Worm (Caenorhabditis elegans) whole organism, young adult: ENCODE results near the gene chil-19.

ENCODE experiments used
- C17E4.6 ChIP-seq: fragments of 200-800 bp; sonication (Bioruptor generic); IDR thresholded peaks from 2 replicates; pipeline ENCODE4 v1.3.6; 2022; ENCODE audit warnings: missing genetic modification reagents, missing genetic modification characterization, missing compliant biosample characterization
- Y53G8AR.9 ChIP-seq: fragments of 200-800 bp; sonication (Bioruptor generic); conservative IDR thresholded peaks from 2 replicates; pipeline ENCODE4 v1.3.6; 2022; ENCODE audit warnings: missing genetic modification reagents, missing genetic modification characterization, missing compliant biosample characterization
- aptf-3 ChIP-seq: fragments of 200-800 bp; sonication (Bioruptor generic); IDR thresholded peaks from 2 replicates; pipeline ENCODE4 v1.3.6; 2022; ENCODE audit warnings: missing genetic modification characterization, missing compliant biosample characterization
- attf-6 ChIP-seq: fragments of 200-800 bp; sonication (Bioruptor generic); IDR thresholded peaks from 2 replicates; pipeline ENCODE4 v1.3.6; 2022; ENCODE audit warnings: missing genetic modification reagents, missing genetic modification characterization, missing compliant biosample characterization
- bed-1 ChIP-seq: fragments of 200-800 bp; sonication (Bioruptor generic); IDR thresholded peaks from 2 replicates; pipeline ENCODE4 v1.3.6; 2022; ENCODE audit warnings: missing genetic modification reagents, missing genetic modification characterization, missing compliant biosample characterization
- egl-44 ChIP-seq: fragments of 200-800 bp; sonication (Bioruptor generic); IDR thresholded peaks from 2 replicates; pipeline ENCODE4 v1.3.6; 2022; ENCODE audit warnings: missing genetic modification reagents, missing genetic modification characterization, missing compliant biosample characterization
- hrde-1 ChIP-seq: sonication (generic microtip); optimal IDR thresholded peaks from 2 replicates; lab custom pipeline; 2016; ENCODE audit warnings: missing genetic modification characterization, mild to moderate bottlenecking, missing compliant biosample characterization, moderate library complexity, missing genotype, missing genetic modification reagents, borderline replicate concordance
- hsf-1 ChIP-seq: fragments of 200-800 bp; sonication (Bioruptor generic); IDR thresholded peaks from 2 replicates; pipeline ENCODE4 v1.3.6; 2022; ENCODE audit warnings: missing genetic modification reagents, missing genetic modification characterization, missing compliant biosample characterization
- unc-62 ChIP-seq: fragments of 150-350 bp; optimal IDR thresholded peaks from 2 replicates; lab custom pipeline; 2014; ENCODE audit warnings: missing biosample characterization, missing genetic modification reagents, missing genetic modification characterization

DNA sequence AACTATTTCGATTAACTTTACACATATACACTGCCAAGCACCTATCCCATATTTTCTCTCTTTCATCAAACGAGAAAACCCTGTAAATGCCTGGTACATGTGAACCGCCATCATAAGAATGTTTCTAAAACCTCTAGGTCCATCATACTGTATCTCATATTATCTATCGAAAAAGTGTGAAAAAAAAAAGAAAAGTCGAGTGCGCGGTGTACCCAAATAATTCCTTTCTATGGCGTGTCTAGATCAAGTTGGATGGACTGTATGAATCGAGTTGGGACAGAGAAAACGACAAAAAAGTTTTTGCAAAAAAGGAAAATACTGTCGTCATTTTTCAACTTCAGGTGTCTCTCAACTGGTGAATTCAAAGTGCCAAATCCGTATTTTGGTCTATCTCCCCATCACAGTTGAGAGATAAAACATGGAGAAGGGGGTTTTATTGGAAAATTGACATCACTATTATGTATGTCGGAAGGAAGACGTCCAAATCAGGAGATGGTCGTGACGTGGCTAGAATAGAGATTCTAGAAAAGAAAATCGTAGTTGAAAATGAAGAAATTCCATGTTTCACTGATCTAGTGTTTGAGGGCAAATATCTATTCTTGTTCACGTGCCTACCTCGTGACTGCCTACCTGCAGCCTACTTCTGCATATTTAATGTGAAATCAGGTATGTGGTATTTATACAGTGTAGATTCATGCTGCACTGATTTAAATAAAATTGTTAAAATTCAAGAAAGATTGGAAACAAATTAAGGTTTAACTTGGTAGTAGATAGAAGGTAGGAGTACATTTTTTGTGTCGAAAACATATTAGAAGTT, 39.2 kb upstream of the chil-19 start:
- TF ChIP-seq Y53G8AR.9 (GFP tag; lab: Robert Waterston, UW) (no peak), hrde-1 (tag; lab: Kevin White, UChicago) (no peak), bed-1 (GFP tag; lab: Robert Waterston, UW) (no peak), aptf-3 (GFP tag; lab: Robert Waterston, UW) (no peak), unc-62 (GFP tag; lab: Kevin White, UChicago) (no peak), hsf-1 (GFP tag; lab: Robert Waterston, UW) (no peak), egl-44 (GFP tag; lab: Robert Waterston, UW) (no peak), C17E4.6 (GFP tag; lab: Robert Waterston, UW) (no peak), attf-6 (GFP tag; lab: Robert Waterston, UW) (no peak)
